Worm (Caenorhabditis elegans) whole organism, L3 larva: ENCODE results near the gene C26F1.1.

Experiments used
- egl-27 ChIP-seq: sonication (generic microtip); optimal IDR thresholded peaks from 4 replicates; lab custom pipeline; 2017; ENCODE audit warnings: missing biosample characterization, missing genetic modification reagents, missing genetic modification characterization
- skn-1 ChIP-seq: fragments of 150-350 bp; optimal IDR thresholded peaks from 2 replicates; lab custom pipeline; 2014; ENCODE audit warnings: missing biosample characterization, missing genetic modification characterization
- unc-62 ChIP-seq: fragments of 150-350 bp; sonication (generic microtip); optimal IDR thresholded peaks from 4 replicates; lab custom pipeline; 2014; ENCODE audit warnings: missing biosample characterization, missing genetic modification reagents, missing genetic modification characterization
- ztf-11 ChIP-seq: fragments of 150-350 bp; optimal IDR thresholded peaks from 2 replicates; lab custom pipeline; 2014; ENCODE audit warnings: missing biosample characterization, missing genetic modification characterization

DNA sequence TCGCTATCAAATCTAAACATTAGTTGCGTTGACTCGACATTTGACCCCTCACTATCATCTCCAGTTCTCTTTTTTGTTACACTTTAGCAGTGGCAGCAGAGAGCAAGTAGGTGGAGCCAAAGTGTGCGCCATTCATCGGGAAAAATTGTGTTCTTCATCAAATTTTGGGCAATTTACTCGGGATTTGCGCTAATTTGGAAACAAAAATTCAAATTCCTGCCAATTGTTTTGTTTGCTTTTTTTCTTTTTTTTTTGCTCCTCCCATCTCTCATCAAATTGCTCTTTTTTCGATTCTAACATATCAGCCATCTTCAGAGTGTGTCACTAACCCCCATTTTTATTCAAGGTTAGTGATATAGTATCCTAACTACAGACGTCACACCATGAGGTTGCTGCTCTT lies 41.7 kb downstream of the C26F1.1 start, which contains the start of gene mig-6:
- TF ChIP-seq skn-1, result no peak
- no peak for TF ChIP-seq egl-27
- no peak for TF ChIP-seq unc-62
- TF ChIP-seq ztf-11 (tag; lab: Kevin White, UChicago), result no peak
